Worm (Caenorhabditis elegans) whole organism, dauer: Measurements from ENCODE around the gene Y113G7B.28.

Experiments
- unc-62 ChIP-seq: sonication (generic microtip); optimal IDR thresholded peaks from 2 replicates; lab custom pipeline; 2017; ENCODE audit warnings: missing biosample characterization, missing genetic modification reagents, missing genetic modification characterization

Gene Y113G7B.28

DNA sequence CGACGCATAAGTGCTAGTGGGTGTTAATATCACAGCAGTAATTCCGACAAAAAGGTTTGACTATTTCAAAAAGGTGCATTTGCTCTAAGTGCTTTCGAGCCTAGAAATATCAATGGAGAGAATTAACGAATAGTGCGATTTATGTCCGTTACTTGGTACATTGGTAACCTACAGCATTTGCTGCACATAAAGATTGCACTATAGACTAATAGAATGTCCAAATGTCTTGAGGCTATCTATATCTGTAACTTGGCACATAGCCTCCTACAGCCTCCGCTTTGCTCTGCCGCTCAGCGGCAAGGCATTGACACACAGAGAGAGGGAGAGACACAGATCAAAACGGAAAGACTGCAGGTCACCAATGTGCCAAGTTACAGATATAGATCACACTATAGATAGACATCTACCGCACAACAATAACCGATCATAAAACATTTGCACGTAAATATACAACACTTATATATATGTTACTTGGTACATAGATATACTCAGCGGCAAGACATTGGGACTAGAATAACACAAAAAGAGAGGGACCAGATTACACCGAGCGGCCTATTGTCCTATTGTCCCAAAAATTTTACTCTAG, at the start of gene Y113G7B.28, which contains the start of gene srh-217:
Gene Y113G7B.28 (plus strand): TSS at position 536 of the 586 bp plus-strand sequence.
Gene srh-217 (minus strand): TSS at position 101 of the 586 bp plus-strand sequence.
- TF ChIP-seq unc-62 = no peak

DNA sequence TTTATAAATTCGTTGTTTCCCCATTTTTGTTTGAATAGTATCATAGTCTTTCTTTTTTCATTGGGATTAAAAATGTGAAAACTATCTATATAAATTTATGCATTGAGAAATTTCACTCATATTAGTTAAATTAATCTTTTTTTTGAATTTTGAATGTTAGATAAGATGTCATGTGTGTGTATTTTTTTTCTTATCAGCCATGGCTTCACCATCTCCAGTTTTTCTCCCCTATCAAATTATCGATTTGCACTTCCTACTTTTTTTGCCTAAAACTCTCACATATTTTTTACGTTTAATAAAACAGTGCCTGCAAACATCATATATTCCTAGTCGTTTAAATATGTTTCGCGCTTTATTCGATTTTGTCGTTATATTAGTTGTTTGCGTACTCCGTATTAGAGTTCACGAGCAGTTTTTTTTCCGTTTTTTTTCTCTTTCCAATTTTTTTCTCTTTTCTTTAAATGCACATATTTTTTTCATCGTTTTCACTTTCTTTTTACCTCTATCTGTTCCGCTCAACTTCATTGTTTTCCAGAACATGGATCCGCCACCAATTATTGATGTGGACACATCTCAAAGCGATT, 48.0 kb upstream of the Y113G7B.28 start, which contains the start of gene Y113G7A.13:
Gene Y113G7A.13 (plus strand): TSS at position 534 of the 584 bp plus-strand sequence.
- no peak for TF ChIP-seq unc-62

DNA sequence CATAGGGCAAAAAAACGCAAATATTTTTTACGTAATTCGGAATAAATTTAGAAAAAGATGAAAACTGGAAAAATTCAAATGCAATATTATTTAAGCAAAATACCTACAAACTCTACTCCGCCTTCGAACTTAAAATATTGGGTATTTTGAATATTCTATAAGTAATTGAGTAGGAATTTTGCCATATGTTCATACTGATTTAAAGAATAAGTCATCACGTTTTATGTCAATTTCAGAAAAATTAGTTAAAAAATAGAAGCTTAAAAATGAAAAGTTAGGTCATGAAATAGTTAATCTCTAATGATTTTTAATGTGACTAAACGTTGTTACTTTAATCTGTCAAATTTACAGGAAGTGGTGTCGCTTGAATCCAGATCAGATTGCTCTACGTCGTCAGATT, 44.4 kb upstream of the Y113G7B.28 start, which contains the start of gene F19B2.7:
Gene F19B2.7 (plus strand): TSS at position 301 of the 400 bp plus-strand sequence.
- TF ChIP-seq unc-62 = no peak

DNA sequence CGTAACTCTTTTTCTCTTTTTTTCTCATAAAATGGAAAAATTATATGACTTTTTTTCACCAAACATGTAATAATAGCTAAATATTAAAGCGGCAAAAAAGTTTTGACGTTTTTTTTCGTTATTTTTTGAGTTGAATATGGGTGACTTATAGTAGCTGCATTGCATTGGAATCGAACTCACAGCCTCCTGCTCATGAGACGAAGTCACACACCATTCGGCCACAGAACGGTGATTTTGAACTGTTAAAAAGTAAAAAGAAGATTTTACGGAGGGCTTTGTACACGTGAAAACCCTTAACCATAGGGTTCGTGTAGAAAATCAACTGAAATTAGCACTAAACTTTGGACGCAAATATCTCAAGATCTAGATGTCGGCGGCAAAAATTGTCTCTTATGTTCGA, 43.9 kb upstream of the Y113G7B.28 start:
- no peak for TF ChIP-seq unc-62

DNA sequence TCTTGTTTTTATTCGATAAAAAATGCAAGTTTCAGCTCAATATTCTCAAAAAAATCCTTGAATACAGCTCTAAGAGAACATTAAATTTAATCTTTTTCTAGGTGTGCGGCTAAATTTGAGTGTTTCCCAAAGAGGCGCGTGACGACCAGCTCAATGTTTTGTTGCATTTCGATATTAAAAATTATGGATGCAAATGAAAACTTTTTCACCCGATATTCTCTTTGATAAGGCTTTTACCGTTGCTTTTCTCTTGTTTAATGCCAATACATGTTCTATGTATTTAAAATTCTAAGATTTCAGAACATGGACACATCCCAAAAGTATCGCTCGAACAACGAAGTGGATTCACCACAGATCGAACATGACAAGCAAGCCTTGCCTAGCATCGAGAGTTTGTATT, 37.6 kb upstream of the Y113G7B.28 start, which contains the start of gene F19B2.6:
Gene F19B2.6 (plus strand): TSS at position 301 of the 400 bp plus-strand sequence.
- no peak for TF ChIP-seq unc-62

DNA sequence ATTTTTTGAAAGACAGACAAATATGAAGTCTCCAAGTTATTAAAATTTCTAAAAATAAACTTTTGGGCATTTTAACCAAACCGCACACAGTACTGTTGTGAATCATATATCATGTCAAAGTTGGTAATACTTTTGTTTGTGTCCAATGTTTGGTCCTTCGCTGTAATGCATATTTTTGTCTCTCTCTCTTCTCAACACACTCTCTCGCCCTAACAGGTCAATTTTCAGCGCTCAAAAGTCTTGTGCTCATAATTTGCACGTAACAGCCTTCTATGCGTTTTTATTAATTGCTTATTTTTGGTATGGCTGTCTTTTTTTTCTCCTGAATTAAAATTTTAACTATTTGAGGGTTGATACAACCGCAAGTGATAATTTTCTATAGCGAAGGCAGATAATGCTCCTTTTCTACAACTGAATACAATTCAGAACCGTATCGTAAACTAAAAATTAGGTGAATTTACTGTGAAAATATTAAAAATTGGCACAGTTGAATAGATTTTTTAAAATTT, 34.0 kb upstream of the Y113G7B.28 start:
- TF ChIP-seq unc-62 = no peak

DNA sequence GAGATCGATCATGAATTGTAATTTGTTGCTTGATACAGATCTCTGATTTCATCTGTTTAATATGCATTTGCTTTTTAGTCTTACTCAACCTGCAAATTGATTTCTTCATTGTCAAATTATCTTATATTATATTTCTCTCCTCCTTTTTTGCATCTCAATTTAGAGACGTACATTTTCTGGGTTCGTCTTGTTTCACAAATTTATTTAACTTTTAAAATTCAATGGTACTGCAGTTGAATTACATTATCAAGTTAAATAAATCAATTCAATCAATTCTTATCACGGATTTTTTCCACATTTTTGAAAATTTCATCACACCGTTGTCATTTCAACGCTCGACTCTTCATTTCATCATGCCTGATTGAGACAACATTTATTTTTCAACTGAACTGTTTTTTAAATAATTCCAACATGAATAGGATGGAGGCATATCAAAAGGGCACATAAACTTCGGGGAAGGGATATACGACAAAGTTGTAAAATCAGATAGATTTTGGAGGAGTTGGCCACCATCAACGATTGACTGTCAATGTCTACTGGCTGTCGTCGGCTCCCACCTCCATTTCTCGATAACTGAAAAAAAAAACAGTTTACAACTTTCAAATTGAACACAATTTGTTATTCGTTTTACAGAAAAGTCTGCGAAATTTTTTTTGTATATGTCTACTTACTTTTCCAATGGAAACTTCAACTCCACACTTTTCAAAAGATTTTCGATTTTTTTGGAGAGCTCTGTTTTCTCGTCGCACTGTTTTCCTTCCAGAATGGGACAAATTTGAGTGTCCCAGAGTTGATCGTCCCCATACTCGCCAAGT, 33.3 kb upstream of the Y113G7B.28 start:
- no peak for TF ChIP-seq unc-62

DNA sequence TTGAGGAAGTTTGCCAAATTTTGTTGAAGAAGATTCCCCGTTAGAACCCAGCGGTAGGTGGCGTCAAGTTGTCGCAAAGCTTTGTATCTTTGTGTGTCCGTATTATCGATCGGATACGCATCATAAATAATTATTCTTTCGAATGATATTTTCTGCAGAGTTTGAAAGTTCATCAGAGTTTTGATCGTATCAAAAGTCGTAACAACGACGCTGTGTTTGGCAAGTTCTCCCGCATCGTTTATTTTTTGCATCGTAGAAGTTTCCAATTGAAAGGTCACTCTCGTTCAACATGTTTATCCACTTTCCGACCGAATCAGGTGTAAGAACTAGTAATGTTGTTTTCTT, 32.7 kb upstream of the Y113G7B.28 start:
- TF ChIP-seq unc-62 = no peak

DNA sequence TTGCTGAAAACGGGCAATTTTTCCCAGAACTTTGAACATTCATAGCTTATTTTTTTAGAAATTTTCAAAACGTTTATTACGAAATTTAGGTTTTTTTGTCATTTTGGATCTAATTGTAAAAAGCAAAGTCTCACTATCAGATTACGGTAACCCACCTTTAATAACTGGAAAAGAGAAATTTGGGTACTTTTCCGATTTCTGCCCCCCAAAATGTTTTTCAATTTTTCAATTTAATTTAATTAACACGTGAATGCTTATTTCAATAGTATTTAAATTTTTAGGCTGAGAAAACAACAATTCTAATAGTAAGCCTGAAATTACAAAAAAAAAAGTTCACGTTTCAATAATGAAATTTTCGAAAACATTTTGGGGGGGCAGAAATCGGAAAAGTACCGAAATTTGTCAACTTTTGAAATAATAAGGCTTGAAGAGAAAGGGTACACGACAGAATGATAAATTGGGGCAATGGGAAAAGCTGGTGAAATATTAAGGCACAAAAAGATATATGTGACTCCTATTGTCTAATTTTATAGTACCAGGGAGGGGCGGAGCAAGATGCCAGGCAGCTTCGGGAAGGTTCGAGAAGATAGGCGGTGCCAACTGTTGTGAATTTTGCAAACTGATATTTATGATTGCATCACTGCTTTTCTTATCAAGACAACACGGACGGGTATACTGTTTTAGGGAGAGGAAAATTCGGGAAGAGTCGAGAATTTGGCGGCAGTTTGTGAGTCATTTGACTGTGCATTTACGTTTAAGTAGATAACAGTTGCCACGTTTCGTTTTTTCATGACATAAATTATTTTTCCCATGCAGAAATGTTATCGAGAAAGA, 31.5 kb upstream of the Y113G7B.28 start, which contains the start of gene F19B2.5:
Gene F19B2.5 (minus strand): TSS at position 107 of the 834 bp plus-strand sequence.
- TF ChIP-seq unc-62 = no peak

DNA sequence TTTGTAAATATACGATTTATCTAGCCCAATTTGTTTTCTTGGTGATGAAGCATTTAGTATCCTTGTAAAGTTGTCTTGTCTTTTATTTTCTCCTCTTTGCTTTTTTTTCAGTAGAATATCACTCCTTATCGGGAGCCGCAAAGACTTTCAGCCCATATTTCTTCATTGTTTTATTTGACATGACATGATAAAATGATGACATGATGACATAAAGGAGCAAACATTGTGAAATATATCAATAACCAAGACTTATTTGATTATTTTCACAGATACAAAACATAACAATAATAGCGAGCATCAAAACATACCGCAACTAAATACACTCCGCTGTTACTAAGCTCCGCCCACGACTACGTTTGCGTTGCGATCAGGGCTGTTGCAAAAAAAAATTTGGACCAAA, 30.0 kb upstream of the Y113G7B.28 start:
- TF ChIP-seq unc-62 = no peak

DNA sequence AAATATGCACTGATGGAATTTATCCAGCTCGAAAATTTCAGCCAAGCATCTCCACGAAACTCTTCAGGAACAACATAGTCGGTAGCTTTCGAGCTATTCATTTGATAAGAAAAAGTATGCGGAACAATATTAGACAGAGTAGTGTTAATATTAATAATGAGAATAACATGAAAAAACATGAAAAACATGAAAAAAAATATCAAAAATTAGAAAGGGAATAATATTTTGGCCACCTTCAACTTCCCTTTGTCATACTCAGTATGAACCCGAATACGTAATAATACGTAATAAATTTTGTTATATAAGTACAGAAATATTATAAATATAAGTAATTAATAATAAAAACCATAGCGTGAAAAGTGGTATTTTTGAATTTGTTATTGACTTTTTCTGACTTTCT, 23.8 kb upstream of the Y113G7B.28 start, which contains the start of gene srw-39:
Gene srw-39 (minus strand): TSS at position 101 of the 400 bp plus-strand sequence.
- no peak for TF ChIP-seq unc-62

DNA sequence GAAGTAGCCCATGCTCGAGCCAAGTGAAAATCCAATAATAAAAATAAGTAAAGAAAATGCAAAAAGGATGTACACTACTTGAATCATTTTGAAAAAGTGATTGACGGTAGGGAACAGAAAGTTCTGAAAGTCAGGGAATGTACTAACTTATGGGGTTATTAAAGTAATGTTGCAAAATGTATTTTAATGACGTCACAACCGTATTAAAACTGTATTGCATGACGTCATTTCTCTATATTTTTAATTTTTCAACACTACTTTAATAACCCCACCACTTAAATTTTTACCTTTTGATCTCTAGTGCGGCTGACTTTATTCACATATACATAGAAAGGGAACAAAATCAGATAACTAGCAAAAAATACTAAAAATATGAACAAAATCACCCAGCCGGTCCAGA, 13.5 kb upstream of the Y113G7B.28 start:
- no peak for TF ChIP-seq unc-62

DNA sequence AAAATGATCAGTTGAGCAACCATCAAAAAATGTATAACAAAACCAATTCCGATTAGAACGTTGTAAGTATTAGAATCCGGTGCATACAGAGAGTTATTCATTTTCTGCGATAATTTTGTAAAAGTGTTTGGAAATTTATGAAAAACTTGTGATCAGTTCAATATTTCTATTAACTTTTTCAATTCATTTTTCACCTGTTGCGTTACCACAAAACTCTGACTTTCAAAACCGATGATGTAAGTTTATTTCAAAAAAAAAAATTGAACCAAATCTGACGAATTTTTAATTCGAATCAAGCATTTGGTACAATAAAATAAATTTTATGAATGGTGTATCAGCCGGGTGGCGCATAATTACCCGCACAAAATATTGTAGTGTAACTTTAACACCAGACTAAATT, 9.2 kb upstream of the Y113G7B.28 start, which contains the start of gene srz-16:
Gene srz-16 (minus strand): TSS at position 101 of the 400 bp plus-strand sequence.
- TF ChIP-seq unc-62 = no peak

DNA sequence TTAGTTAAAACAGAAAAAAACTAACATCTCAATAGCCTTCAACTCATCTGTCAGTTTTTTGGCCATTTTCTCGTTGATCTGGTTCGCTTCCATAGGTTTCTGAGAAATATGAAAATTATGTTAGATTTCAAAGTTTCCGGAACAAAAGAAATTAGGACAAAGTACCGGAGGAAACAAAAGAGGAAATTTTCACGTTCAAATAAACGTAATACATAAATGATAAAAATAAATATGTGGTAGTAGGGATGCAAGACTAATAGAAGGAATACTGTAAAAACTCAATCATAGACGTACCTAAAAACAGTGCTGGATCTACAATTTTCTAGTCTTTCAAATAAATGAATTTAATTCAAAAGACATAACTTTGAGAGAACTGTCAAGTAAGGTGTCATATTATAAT, 7.0 kb upstream of the Y113G7B.28 start, which contains the start of gene fbxa-116:
Gene fbxa-116 (minus strand): TSS at position 101 of the 400 bp plus-strand sequence.
- TF ChIP-seq unc-62 = no peak

DNA sequence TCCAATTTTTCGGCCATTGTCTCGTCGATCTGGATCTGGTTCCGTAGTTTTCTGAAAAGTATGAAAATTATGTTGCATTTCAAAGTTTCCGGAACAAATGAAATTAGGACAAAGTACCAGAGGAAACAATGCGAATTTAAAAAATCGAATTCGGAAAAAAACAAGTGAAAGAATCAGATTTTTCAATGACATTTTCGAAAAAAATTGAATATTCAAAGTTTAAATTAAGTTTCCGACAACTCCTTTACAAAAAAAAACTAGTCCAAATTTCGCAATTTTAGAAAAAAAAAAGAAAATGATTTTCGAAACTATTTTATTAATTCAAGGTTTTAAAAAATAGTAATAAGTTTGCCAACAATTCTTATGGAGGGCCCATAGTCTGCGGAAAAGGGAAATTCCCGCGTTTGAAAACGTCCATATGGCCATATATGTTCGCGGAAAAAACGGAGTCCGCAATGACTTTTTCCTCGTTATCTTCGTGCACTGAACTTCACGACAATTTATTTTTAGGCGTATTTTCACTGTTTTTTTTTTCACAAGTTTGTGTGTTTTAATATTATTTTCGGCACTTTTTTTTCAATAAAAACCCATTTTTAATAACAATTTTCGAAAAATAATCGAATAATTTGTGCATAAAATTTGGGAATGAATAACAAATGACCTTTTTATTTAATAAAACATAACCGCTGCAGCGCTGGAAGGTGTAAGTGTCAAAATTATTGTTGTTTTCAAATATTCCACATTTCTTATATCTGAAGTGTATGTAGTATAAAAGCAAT, 3.5 kb upstream of the Y113G7B.28 start, which contains the start of the genes fbxa-115 and Y113G7B.27:
Gene fbxa-115 (minus strand): TSS at position 51 of the 779 bp plus-strand sequence.
Gene Y113G7B.27 (plus strand): TSS at position 729 of the 779 bp plus-strand sequence.
- no peak for TF ChIP-seq unc-62
